Fruit fly (Drosophila melanogaster) whole organism, embryonic: ENCODE measurements around the gene Gcn5.

Source experiments
- ATbp ChIP-seq: fragments of 200-800 bp; sonication (Bioruptor generic); optimal IDR thresholded peaks from 2 replicates; lab custom pipeline; 2017; ENCODE audit warnings: missing biosample characterization, mild to moderate bottlenecking, missing genetic modification characterization, missing genetic modification reagents
- CG14441 ChIP-seq: fragments of 200-800 bp; sonication (Bioruptor generic); IDR thresholded peaks from 2 replicates; pipeline ENCODE4 v1.3.6; 2022; ENCODE audit warnings: missing biosample characterization, missing genetic modification characterization
- CG15514 ChIP-seq: fragments of 200-800 bp; sonication (Bioruptor generic); optimal IDR thresholded peaks from 3 replicates; lab custom pipeline; 2017; ENCODE audit warnings: missing biosample characterization, missing genetic modification characterization, mild to moderate bottlenecking, moderate library complexity, missing genetic modification reagents
- CG17612 ChIP-seq: fragments of 200-800 bp; sonication (Bioruptor generic); IDR thresholded peaks from 2 replicates; pipeline ENCODE4 v1.3.6; 2022; ENCODE audit warnings: missing biosample characterization, missing genetic modification characterization
- CG18011 ChIP-seq: fragments of 200-800 bp; sonication (Bioruptor generic); optimal IDR thresholded peaks from 2 replicates; lab custom pipeline; 2017; ENCODE audit warnings: missing biosample characterization, missing genetic modification characterization, mild to moderate bottlenecking, moderate library complexity, missing genotype
- CG18262 ChIP-seq: fragments of 200-800 bp; optimal IDR thresholded peaks from 3 replicates; lab custom pipeline; 2019; ENCODE audit warnings: missing biosample characterization, mild to moderate bottlenecking, missing genetic modification characterization, moderate library complexity
- CG18619 ChIP-seq: fragments of 200-800 bp; sonication (Bioruptor generic); optimal IDR thresholded peaks from 3 replicates; lab custom pipeline; 2017; ENCODE audit warnings: missing biosample characterization, mild to moderate bottlenecking, missing genetic modification characterization
- CG2202 ChIP-seq: fragments of 200-800 bp; sonication (Bioruptor generic); optimal IDR thresholded peaks from 2 replicates; lab custom pipeline; 2018; ENCODE audit warnings: missing biosample characterization, mild to moderate bottlenecking, missing genetic modification characterization
- CG2875 ChIP-seq: fragments of 200-800 bp; sonication (Bioruptor generic); optimal IDR thresholded peaks from 2 replicates; lab custom pipeline; 2017; ENCODE audit warnings: missing biosample characterization, mild to moderate bottlenecking, missing genetic modification characterization, missing genetic modification reagents
- CG31365 ChIP-seq: fragments of 200-800 bp; sonication (Bioruptor generic); optimal IDR thresholded peaks from 2 replicates; lab custom pipeline; 2018; ENCODE audit warnings: missing biosample characterization, mild to moderate bottlenecking, missing genetic modification characterization
- CG3163 ChIP-seq: fragments of 200-800 bp; sonication (Bioruptor generic); optimal IDR thresholded peaks from 3 replicates; lab custom pipeline; 2016; ENCODE audit warnings: missing biosample characterization, missing genetic modification characterization
- CG4360 ChIP-seq: fragments of 200-800 bp; sonication (Bioruptor generic); IDR thresholded peaks from 2 replicates; pipeline ENCODE4 v1.3.6; 2022; ENCODE audit warnings: missing biosample characterization, missing genetic modification characterization
- CG4854 ChIP-seq: fragments of 200-800 bp; sonication (Bioruptor generic); optimal IDR thresholded peaks from 2 replicates; lab custom pipeline; 2016; ENCODE audit warnings: missing biosample characterization, missing genetic modification characterization, inconsistent platforms
- CG5245 ChIP-seq: fragments of 200-800 bp; sonication (Bioruptor generic); optimal IDR thresholded peaks from 3 replicates; lab custom pipeline; 2016; ENCODE audit warnings: missing biosample characterization, missing genetic modification characterization
- CG6272 ChIP-seq: fragments of 200-800 bp; sonication (Bioruptor generic); IDR thresholded peaks from 2 replicates; pipeline ENCODE4 v1.3.6; 2022; ENCODE audit warnings: missing biosample characterization, missing genetic modification characterization
- CG6654 ChIP-seq: fragments of 200-800 bp; sonication (Bioruptor generic); optimal IDR thresholded peaks from 2 replicates; lab custom pipeline; 2017; ENCODE audit warnings: missing biosample characterization, mild to moderate bottlenecking, missing genetic modification characterization
- CG7745 ChIP-seq: fragments of 200-800 bp; sonication (Bioruptor generic); optimal IDR thresholded peaks from 2 replicates; lab custom pipeline; 2018; ENCODE audit warnings: missing biosample characterization, mild to moderate bottlenecking, missing genetic modification characterization, moderate library complexity
- CG8924 ChIP-seq: fragments of 200-800 bp; optimal IDR thresholded peaks from 3 replicates; lab custom pipeline; 2019; ENCODE audit warnings: missing biosample characterization, mild to moderate bottlenecking, missing genetic modification characterization, moderate library complexity
- CG9609 ChIP-seq: fragments of 200-800 bp; sonication (Bioruptor generic); optimal IDR thresholded peaks from 3 replicates; lab custom pipeline; 2016; ENCODE audit warnings: missing biosample characterization, missing genetic modification characterization
- CG9797 ChIP-seq: fragments of 200-800 bp; sonication (Bioruptor generic); optimal IDR thresholded peaks from 3 replicates; lab custom pipeline; 2018; ENCODE audit warnings: missing biosample characterization, mild to moderate bottlenecking, missing genetic modification characterization
- CTCF ChIP-seq: fragments of 200-800 bp; sonication (Bioruptor generic); optimal IDR thresholded peaks from 2 replicates; lab custom pipeline; 2017; ENCODE audit warnings: missing biosample characterization, mild to moderate bottlenecking, missing genetic modification characterization, moderate library complexity
- Dfd ChIP-seq, 2 experiments: fragments of >200 bp; optimal IDR thresholded peaks; 2 replicates each; lab custom pipeline; 2017; ENCODE audit warnings: missing biosample characterization in 2 of 2, missing genetic modification characterization in 2 of 2
- E2f1 ChIP-seq: fragments of 200-800 bp; sonication (Bioruptor generic); IDR thresholded peaks from 2 replicates; pipeline ENCODE4 v1.3.6; 2022; ENCODE audit warnings: missing biosample characterization, missing genetic modification characterization
- Jarid2 ChIP-seq: fragments of 200-800 bp; sonication (Bioruptor generic); optimal IDR thresholded peaks from 3 replicates; lab custom pipeline; 2017; ENCODE audit warnings: mild to moderate bottlenecking, missing biosample characterization, missing genetic modification reagents, missing genetic modification characterization
- Lhr ChIP-seq: fragments of 200-800 bp; sonication (Bioruptor generic); optimal IDR thresholded peaks from 3 replicates; lab custom pipeline; 2017; ENCODE audit warnings: mild to moderate bottlenecking, missing biosample characterization, missing genetic modification reagents, missing genetic modification characterization
- MBD-R2 ChIP-seq: fragments of 200-800 bp; sonication (Bioruptor generic); IDR thresholded peaks from 2 replicates; pipeline ENCODE4 v1.3.6; 2022; ENCODE audit warnings: missing biosample characterization, missing genetic modification characterization
- Neu2 ChIP-seq: fragments of 200-800 bp; sonication (Bioruptor generic); optimal IDR thresholded peaks from 3 replicates; lab custom pipeline; 2016; ENCODE audit warnings: missing biosample characterization, missing genetic modification characterization, borderline replicate concordance
- Nf-YB ChIP-seq: fragments of 200-800 bp; sonication (Bioruptor generic); optimal IDR thresholded peaks from 3 replicates; lab custom pipeline; 2019; ENCODE audit warnings: missing biosample characterization, mild to moderate bottlenecking, missing genetic modification characterization, moderate library complexity
- Usf ChIP-seq: fragments of 200-800 bp; sonication (Bioruptor generic); optimal IDR thresholded peaks from 2 replicates; lab custom pipeline; 2017; ENCODE audit warnings: missing genotype, missing biosample characterization, missing genetic modification characterization
- ab ChIP-seq: fragments of 200-800 bp; sonication (Bioruptor generic); optimal IDR thresholded peaks from 2 replicates; lab custom pipeline; 2016; ENCODE audit warnings: missing biosample characterization, missing genetic modification characterization
- amos ChIP-seq: fragments of 200-800 bp; sonication (Bioruptor generic); IDR thresholded peaks from 2 replicates; pipeline ENCODE4 v1.3.6; 2022; ENCODE audit warnings: missing biosample characterization, missing genetic modification characterization; ENCODE audit not compliant: partially characterized antibody
- ap ChIP-seq: fragments of 200-800 bp; sonication (Bioruptor generic); IDR thresholded peaks from 2 replicates; pipeline ENCODE4 v1.3.6; 2022; ENCODE audit warnings: missing biosample characterization, missing genetic modification characterization
- bigmax ChIP-seq: fragments of 200-800 bp; sonication (Bioruptor generic); optimal IDR thresholded peaks from 2 replicates; lab custom pipeline; 2018; ENCODE audit warnings: missing biosample characterization, mild to moderate bottlenecking, missing genetic modification characterization
- chinmo ChIP-seq: fragments of 200-800 bp; sonication (Bioruptor generic); IDR thresholded peaks from 4 replicates; pipeline ENCODE4 v1.3.6; 2022; ENCODE audit warnings: missing biosample characterization, missing genetic modification characterization; ENCODE audit not compliant: partially characterized antibody
- corto ChIP-seq: fragments of 200-800 bp; sonication (Bioruptor generic); optimal IDR thresholded peaks from 2 replicates; lab custom pipeline; 2016; ENCODE audit warnings: missing biosample characterization, mild to moderate bottlenecking, missing genetic modification characterization, moderate library complexity
- cwo ChIP-seq: fragments of 200-800 bp; sonication (Bioruptor generic); optimal IDR thresholded peaks from 3 replicates; lab custom pipeline; 2017; ENCODE audit warnings: missing biosample characterization, missing genetic modification characterization, mild to moderate bottlenecking, moderate library complexity, missing genetic modification reagents
- dmrt11E ChIP-seq: fragments of 200-800 bp; sonication (Bioruptor generic); optimal IDR thresholded peaks from 3 replicates; lab custom pipeline; 2018; ENCODE audit warnings: missing biosample characterization, mild to moderate bottlenecking, missing genetic modification characterization, moderate library complexity
- fu2 ChIP-seq: fragments of 200-800 bp; sonication (Bioruptor generic); optimal IDR thresholded peaks from 2 replicates; lab custom pipeline; 2016; ENCODE audit warnings: missing biosample characterization, missing genetic modification characterization
- gsb ChIP-seq: fragments of 200-800 bp; sonication (Bioruptor generic); IDR thresholded peaks from 2 replicates; pipeline ENCODE4 v1.3.6; 2022; ENCODE audit warnings: missing biosample characterization, missing genetic modification characterization
- lola ChIP-seq, 3 experiments: fragments of >200 bp in 2 of 3; fragments of 200-800 bp in 1 of 3; sonication (Bioruptor generic) in 1 of 3; optimal IDR thresholded peaks; 2 replicates each; lab custom pipeline; 2017 to 2019; ENCODE audit warnings: missing biosample characterization in 3 of 3, missing genetic modification characterization in 3 of 3, mild to moderate bottlenecking in 1 of 3, moderate library complexity in 1 of 3
- nmo ChIP-seq: fragments of 200-800 bp; sonication (Bioruptor generic); optimal IDR thresholded peaks from 2 replicates; lab custom pipeline; 2018; ENCODE audit warnings: missing biosample characterization, mild to moderate bottlenecking, missing genetic modification characterization, moderate library complexity
- nom ChIP-seq: fragments of 200-800 bp; sonication (Bioruptor generic); optimal IDR thresholded peaks from 2 replicates; lab custom pipeline; 2017; ENCODE audit warnings: missing biosample characterization, missing genetic modification characterization, mild to moderate bottlenecking, moderate library complexity, missing genetic modification reagents
- onecut ChIP-seq: fragments of 200-800 bp; sonication (Bioruptor generic); IDR thresholded peaks from 2 replicates; pipeline ENCODE4 v1.3.6; 2022; ENCODE audit warnings: missing biosample characterization, missing genetic modification characterization
- p53 ChIP-seq: fragments of 200-800 bp; sonication (Bioruptor generic); optimal IDR thresholded peaks from 2 replicates; lab custom pipeline; 2016; ENCODE audit warnings: missing biosample characterization, missing genetic modification characterization
- repo ChIP-seq: fragments of 200-800 bp; sonication (Bioruptor generic); optimal IDR thresholded peaks from 2 replicates; lab custom pipeline; 2016; ENCODE audit warnings: missing biosample characterization, missing genetic modification characterization
- rib ChIP-seq: fragments of 200-800 bp; sonication (Bioruptor generic); IDR thresholded peaks from 2 replicates; pipeline ENCODE4 v1.3.6; 2022; ENCODE audit warnings: missing biosample characterization, missing genetic modification characterization
- schlank ChIP-seq: fragments of 200-800 bp; sonication (Bioruptor generic); optimal IDR thresholded peaks from 2 replicates; lab custom pipeline; 2018; ENCODE audit warnings: missing biosample characterization, mild to moderate bottlenecking, missing genetic modification characterization
- so ChIP-seq: fragments of 200-800 bp; sonication (Bioruptor generic); IDR thresholded peaks from 3 replicates; pipeline ENCODE4 v1.3.6; 2022; ENCODE audit warnings: missing biosample characterization, missing genetic modification characterization
- sr ChIP-seq: fragments of 200-800 bp; sonication (Bioruptor generic); IDR thresholded peaks from 3 replicates; pipeline ENCODE4 v1.3.6; 2022; ENCODE audit warnings: missing biosample characterization, missing genetic modification characterization
- tgo ChIP-seq: fragments of 200-800 bp; sonication (Bioruptor generic); IDR thresholded peaks from 3 replicates; pipeline ENCODE4 v1.3.6; 2022; ENCODE audit warnings: missing biosample characterization, missing genetic modification characterization

Gene Gcn5

dm6 chr3L:12526433-12527113, 2.8 kb upstream of the Gcn5 start, which contains the start of gene eIF2beta (continued):
- TF ChIP-seq Neu2 (GFP tag; lab: Kevin White, UChicago) (no peak), ATbp (no peak), ap (GFP tag; lab: Robert Waterston, UW) (no peak), amos (GFP tag; lab: Robert Waterston, UW) (no peak), lola (GFP tag; optimal IDR thresholded peaks at IDR 0.05; lab: Kevin White, UChicago) (no peak), CG14441 (GFP tag; lab: Robert Waterston, UW) (no peak), cwo (no peak), rib (0 out of 2 replicates have a peak, but pooled peaks have one; percentile 25), CG6654 (peak; percentile 30), tgo (no peak), CG9797 (GFP tag; lab: Kevin White, UChicago) (peak; percentile 91), CG18011 (no peak), gsb (no peak), dmrt11E (peak; percentile 15), corto (GFP tag; lab: Kevin White, UChicago) (no peak), E2f1 (GFP tag; lab: Robert Waterston, UW) (no peak), fu2 (GFP tag; lab: Kevin White, UChicago) (peak; percentile 18), Nf-YB (GFP tag; lab: Kevin White, UChicago) (no peak), nom (peak; percentile 58), CG2875 (GFP tag; lab: Kevin White, UChicago) (peak; percentile 4), CG3163 (GFP tag; lab: Kevin White, UChicago) (no peak), sr (GFP tag; lab: Robert Waterston, UW) (no peak), onecut (GFP tag; lab: Robert Waterston, UW) (peak; percentile 53), CG2202 (tag; lab: Kevin White, UChicago) (peak; percentile 20), CG4360 (no peak), Lhr (peak; percentile 47), MBD-R2 (GFP tag; lab: Robert Waterston, UW) (peak; percentile 37; the same call in 1 of the 2 replicates), CG31365 (tag; lab: Kevin White, UChicago) (peak; percentile 42), chinmo (GFP tag; lab: Robert Waterston, UW) (peak; percentile 78; the same call in 3 of the 4 replicates), CG6272 (GFP tag; lab: Robert Waterston, UW) (no peak), CG18619 (GFP tag; lab: Kevin White, UChicago) (no peak), CG15514 (GFP tag; lab: Kevin White, UChicago) (peak; percentile 55), CG4854 (GFP tag; lab: Kevin White, UChicago) (peak; percentile 26), CTCF (GFP tag; lab: Kevin White, UChicago) (peak; percentile 95), bigmax (GFP tag; lab: Kevin White, UChicago) (peak; percentile 100), repo (GFP tag; lab: Kevin White, UChicago) (no peak), CG18262 (tag; lab: Kevin White, UChicago) (peak; percentile 53), p53 (GFP tag; lab: Kevin White, UChicago) (no peak), CG8924 (tag; lab: Kevin White, UChicago) (peak; percentile 57), CG17612 (GFP tag; lab: Robert Waterston, UW) (no peak), Jarid2 (GFP tag; lab: Kevin White, UChicago) (peak; percentile 8), schlank (tag; lab: Kevin White, UChicago) (no peak), CG9609 (GFP tag; lab: Kevin White, UChicago) (no peak), Usf (GFP tag; lab: Kevin White, UChicago) (no peak), Dfd (GFP tag; optimal IDR thresholded peaks at IDR 0.05; lab: Kevin White, UChicago) (no peak), CG7745 (tag; lab: Kevin White, UChicago) (no peak), CG5245 (GFP tag; lab: Kevin White, UChicago) (peak; percentile 57), nmo (GFP tag; lab: Kevin White, UChicago) (peak; percentile 41), so (GFP tag; lab: Robert Waterston, UW) (0 out of 3 replicates have a peak, but pooled peaks have one; percentile 35), ab (GFP tag; lab: Kevin White, UChicago) (no peak)
